Worm (Caenorhabditis elegans) whole organism, late embryonic: ENCODE measurements around the gene F19B2.7.

Experiments
- K02D7.2 ChIP-seq: sonication (generic microtip); optimal IDR thresholded peaks from 2 replicates; lab custom pipeline; 2017; ENCODE audit warnings: mild to moderate bottlenecking, missing genetic modification characterization, missing compliant biosample characterization
- dmd-4 ChIP-seq: sonication (generic microtip); optimal IDR thresholded peaks from 2 replicates; lab custom pipeline; 2016; ENCODE audit warnings: borderline replicate concordance, missing genetic modification characterization, missing compliant biosample characterization
- elt-2 ChIP-seq: sonication (generic microtip); optimal IDR thresholded peaks from 2 replicates; lab custom pipeline; 2016; ENCODE audit warnings: missing genetic modification reagents, missing genetic modification characterization, missing compliant biosample characterization
- eyg-1 ChIP-seq: sonication (generic microtip); optimal IDR thresholded peaks from 2 replicates; lab custom pipeline; 2016; ENCODE audit warnings: missing genotype, missing genetic modification characterization, missing compliant biosample characterization
- lim-6 ChIP-seq: sonication (generic microtip); optimal IDR thresholded peaks from 2 replicates; lab custom pipeline; 2016; ENCODE audit warnings: missing genetic modification characterization, missing compliant biosample characterization
- pag-3 ChIP-seq: sonication (generic microtip); optimal IDR thresholded peaks from 2 replicates; lab custom pipeline; 2016; ENCODE audit warnings: missing compliant biosample characterization, missing genetic modification characterization, borderline replicate concordance
- pha-4 ChIP-seq: fragments of 150-350 bp; optimal IDR thresholded peaks from 2 replicates; lab custom pipeline; 2018; ENCODE audit warnings: missing biosample characterization, missing genetic modification reagents, missing genetic modification characterization
- unc-86 ChIP-seq: sonication (generic microtip); optimal IDR thresholded peaks from 2 replicates; lab custom pipeline; 2016; ENCODE audit warnings: missing genetic modification characterization, missing compliant biosample characterization

DNA sequence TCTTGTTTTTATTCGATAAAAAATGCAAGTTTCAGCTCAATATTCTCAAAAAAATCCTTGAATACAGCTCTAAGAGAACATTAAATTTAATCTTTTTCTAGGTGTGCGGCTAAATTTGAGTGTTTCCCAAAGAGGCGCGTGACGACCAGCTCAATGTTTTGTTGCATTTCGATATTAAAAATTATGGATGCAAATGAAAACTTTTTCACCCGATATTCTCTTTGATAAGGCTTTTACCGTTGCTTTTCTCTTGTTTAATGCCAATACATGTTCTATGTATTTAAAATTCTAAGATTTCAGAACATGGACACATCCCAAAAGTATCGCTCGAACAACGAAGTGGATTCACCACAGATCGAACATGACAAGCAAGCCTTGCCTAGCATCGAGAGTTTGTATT is 6.7 kb downstream of the F19B2.7 start, which contains the start of gene F19B2.6:
- TF ChIP-seq pha-4 (no peak), dmd-4 (tag; lab: Kevin White, UChicago) (no peak), unc-86 (tag; lab: Kevin White, UChicago) (no peak), eyg-1 (tag; lab: Kevin White, UChicago) (no peak), elt-2 (tag; lab: Kevin White, UChicago) (no peak), pag-3 (tag; lab: Kevin White, UChicago) (no peak), lim-6 (tag; lab: Kevin White, UChicago) (no peak), K02D7.2 (tag; lab: Kevin White, UChicago) (no peak)
